Worm (Caenorhabditis elegans) whole organism, early embryonic: ENCODE data around the gene unc-30.

Experiments
- F13C5.2 ChIP-seq: sonication (generic microtip); optimal IDR thresholded peaks from 2 replicates; lab custom pipeline; 2017; ENCODE audit warnings: mild to moderate bottlenecking, missing genetic modification characterization, inconsistent platforms, missing compliant biosample characterization
- aly-1 ChIP-seq: sonication (generic microtip); optimal IDR thresholded peaks from 2 replicates; lab custom pipeline; 2016; ENCODE audit warnings: missing genetic modification characterization, missing compliant biosample characterization
- ama-1 ChIP-seq: fragments of 150-350 bp; optimal IDR thresholded peaks from 2 replicates; lab custom pipeline; 2014
- ceh-13 ChIP-seq: fragments of 200-800 bp; sonication (Bioruptor generic); optimal IDR thresholded peaks from 2 replicates; lab custom pipeline; 2018; ENCODE audit warnings: mild to moderate bottlenecking, missing genetic modification characterization, missing compliant biosample characterization
- ceh-36 ChIP-seq: sonication (generic microtip); optimal IDR thresholded peaks from 2 replicates; lab custom pipeline; 2016; ENCODE audit warnings: missing genetic modification characterization, inconsistent platforms, missing compliant biosample characterization
- ets-7 ChIP-seq: sonication (generic microtip); optimal IDR thresholded peaks from 2 replicates; lab custom pipeline; 2016; ENCODE audit warnings: missing genotype, missing genetic modification characterization, missing compliant biosample characterization
- flt-1 ChIP-seq: fragments of 200-800 bp; sonication (Bioruptor generic); IDR thresholded peaks from 2 replicates; pipeline ENCODE4 v1.3.6; 2022; ENCODE audit warnings: missing genetic modification characterization, missing compliant biosample characterization
- hmg-4 ChIP-seq: fragments of 200-800 bp; sonication (Bioruptor generic); optimal IDR thresholded peaks from 2 replicates; lab custom pipeline; 2018; ENCODE audit warnings: mild to moderate bottlenecking, missing genetic modification characterization, missing compliant biosample characterization
- hnd-1 ChIP-seq: sonication (generic microtip); optimal IDR thresholded peaks from 2 replicates; lab custom pipeline; 2016; ENCODE audit warnings: missing genetic modification characterization, missing compliant biosample characterization
- scrt-1 ChIP-seq: fragments of 200-800 bp; sonication (Bioruptor generic); IDR thresholded peaks from 2 replicates; pipeline ENCODE4 v1.3.6; 2022; ENCODE audit warnings: missing genetic modification characterization, missing compliant biosample characterization
- tbx-11 ChIP-seq: fragments of 200-800 bp; sonication (Bioruptor generic); IDR thresholded peaks from 2 replicates; pipeline ENCODE4 v1.3.6; 2022; ENCODE audit warnings: missing genetic modification characterization, missing compliant biosample characterization
- tra-4 ChIP-seq: sonication (generic microtip); optimal IDR thresholded peaks from 2 replicates; lab custom pipeline; 2017; ENCODE audit warnings: missing genetic modification characterization, missing compliant biosample characterization

DNA sequence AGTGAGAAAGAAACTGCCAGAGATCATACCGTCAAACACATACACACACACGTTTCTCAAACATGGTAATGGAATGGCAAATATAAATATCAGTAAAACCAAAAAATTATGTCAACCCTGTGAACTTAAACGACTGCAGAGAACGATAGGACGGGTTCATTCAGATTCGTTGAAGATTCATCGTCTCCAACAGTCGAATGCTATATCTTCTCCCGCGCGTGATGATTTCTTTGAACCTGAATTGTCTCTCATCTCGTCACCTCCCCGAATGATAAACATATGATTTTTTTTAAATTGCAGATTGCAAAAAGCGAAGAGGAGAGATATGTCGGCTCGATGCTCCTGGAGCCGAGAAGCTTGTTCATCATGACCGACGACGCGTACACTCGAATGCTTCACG is 7.9 kb upstream of the unc-30 start:
- TF ChIP-seq tra-4 (no peak), ama-1 (lab: Kevin White, UChicago) (no peak), ets-7 (no peak), ceh-36 (tag; lab: Kevin White, UChicago) (no peak), F13C5.2 (no peak), flt-1 (GFP tag; lab: Robert Waterston, UW) (no peak), tbx-11 (no peak), hnd-1 (tag; lab: Kevin White, UChicago) (no peak), aly-1 (tag; lab: Kevin White, UChicago) (no peak), hmg-4 (GFP tag; lab: Kevin White, UChicago) (no peak), ceh-13 (GFP tag; lab: Kevin White, UChicago) (no peak), scrt-1 (no peak)
